Worm (Caenorhabditis elegans): ENCODE data around the gene spo-11.
A peak's percentile ranks its signal among the peaks of the same experiment; 100 is the strongest.

DNA sequence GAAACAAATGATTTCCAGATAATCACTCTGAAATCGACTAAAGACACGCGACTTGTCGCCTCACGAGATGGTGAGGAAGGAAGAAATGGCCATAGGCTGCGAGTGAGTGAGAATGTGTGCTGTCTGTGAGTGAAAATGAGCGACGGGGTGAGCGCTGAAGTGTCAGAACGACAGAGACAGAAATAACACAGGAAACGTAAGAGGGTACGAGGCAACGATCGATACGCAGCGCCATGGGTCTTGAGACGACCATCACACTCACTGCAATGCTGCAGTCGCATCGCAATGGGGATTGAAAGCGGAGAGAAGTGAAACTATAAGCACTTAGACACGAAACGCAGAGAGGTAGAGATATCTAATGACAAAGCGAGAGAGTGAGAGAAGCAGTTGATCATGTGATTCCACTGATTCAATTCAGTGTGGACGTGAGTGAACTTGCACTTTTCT, 41.9 kb downstream of the spo-11 start:
- TF ChIP-seq snpc-4 (tag; optimal IDR thresholded peaks at IDR 0.05) (peak; percentile 62), lin-39 (tag; optimal IDR thresholded peaks at IDR 0.05) (peak; percentile 25)

All from whole organism, L2 larva.